Fruit fly (Drosophila melanogaster): ENCODE data around the gene Hsp83.

- TF ChIP-seq CTCF (optimal IDR thresholded peaks at IDR 0.05): no peak
- TF ChIP-seq CG8478 (optimal IDR thresholded peaks at IDR 0.05): no peak
These were observed 47.2 kb downstream of the Hsp83 start for dm6 chr3L:3239785-3240596.
